Fruit fly (Drosophila melanogaster) whole organism, embryonic: ENCODE measurements around the gene CG12177.
A peak's percentile ranks its signal among the peaks of the same experiment; 100 is the strongest.

Experiments used
- ATbp ChIP-seq: fragments of 200-800 bp; sonication (Bioruptor generic); optimal IDR thresholded peaks from 2 replicates; lab custom pipeline; 2017; ENCODE audit warnings: missing biosample characterization, mild to moderate bottlenecking, missing genetic modification characterization, missing genetic modification reagents
- B-H1 ChIP-seq: fragments of 200-800 bp; sonication (Bioruptor generic); IDR thresholded peaks from 3 replicates; pipeline ENCODE4 v1.3.6; 2022; ENCODE audit warnings: missing biosample characterization, missing genetic modification characterization
- CG10147 ChIP-seq: fragments of 200-800 bp; sonication (Bioruptor generic); optimal IDR thresholded peaks from 2 replicates; lab custom pipeline; 2019; ENCODE audit warnings: missing biosample characterization, mild to moderate bottlenecking, missing genetic modification characterization, moderate library complexity
- CG11696 ChIP-seq: fragments of 200-800 bp; sonication (Bioruptor generic); IDR thresholded peaks from 2 replicates; pipeline ENCODE4 v1.3.6; 2022; ENCODE audit warnings: missing biosample characterization, missing genetic modification characterization
- CG1233 ChIP-seq: fragments of 200-800 bp; sonication (Bioruptor generic); optimal IDR thresholded peaks from 4 replicates; lab custom pipeline; 2018; ENCODE audit warnings: missing biosample characterization, mild to moderate bottlenecking, missing genetic modification characterization
- CG15514 ChIP-seq: fragments of 200-800 bp; sonication (Bioruptor generic); optimal IDR thresholded peaks from 3 replicates; lab custom pipeline; 2017; ENCODE audit warnings: missing biosample characterization, missing genetic modification characterization, mild to moderate bottlenecking, moderate library complexity, missing genetic modification reagents
- CG16813 ChIP-seq: fragments of 200-800 bp; sonication (Bioruptor generic); IDR thresholded peaks from 3 replicates; pipeline ENCODE4 v1.3.6; 2022; ENCODE audit warnings: missing biosample characterization, missing genetic modification characterization; ENCODE audit not compliant: partially characterized antibody
- CG17328 ChIP-seq: fragments of 200-800 bp; sonication (Bioruptor generic); IDR thresholded peaks from 2 replicates; pipeline ENCODE4 v1.3.6; 2022; ENCODE audit warnings: missing biosample characterization, missing genetic modification characterization
- CG17912 ChIP-seq: fragments of 200-800 bp; sonication (Bioruptor generic); optimal IDR thresholded peaks from 2 replicates; lab custom pipeline; 2018; ENCODE audit warnings: missing biosample characterization, mild to moderate bottlenecking, missing genetic modification characterization
- CG18011 ChIP-seq: fragments of 200-800 bp; sonication (Bioruptor generic); optimal IDR thresholded peaks from 2 replicates; lab custom pipeline; 2017; ENCODE audit warnings: missing biosample characterization, missing genetic modification characterization, mild to moderate bottlenecking, moderate library complexity, missing genotype
- CG2678 ChIP-seq: fragments of 200-800 bp; sonication (Bioruptor generic); optimal IDR thresholded peaks from 3 replicates; lab custom pipeline; 2019; ENCODE audit warnings: missing biosample characterization, mild to moderate bottlenecking, missing genetic modification characterization, moderate library complexity
- CG32532 ChIP-seq: fragments of 200-800 bp; sonication (Bioruptor generic); IDR thresholded peaks from 2 replicates; pipeline ENCODE4 v1.3.6; 2022; ENCODE audit warnings: missing biosample characterization, missing genetic modification characterization
- CG3407 ChIP-seq: fragments of 200-800 bp; sonication (Bioruptor generic); optimal IDR thresholded peaks from 2 replicates; lab custom pipeline; 2018; ENCODE audit warnings: missing biosample characterization, mild to moderate bottlenecking, missing genetic modification characterization
- CG4820 ChIP-seq: fragments of 200-800 bp; sonication (Bioruptor generic); optimal IDR thresholded peaks from 3 replicates; lab custom pipeline; 2016; ENCODE audit warnings: missing biosample characterization, missing genetic modification characterization
- CG6791 ChIP-seq: fragments of 200-800 bp; sonication (Bioruptor generic); IDR thresholded peaks from 3 replicates; pipeline ENCODE4 v1.3.6; 2022; ENCODE audit warnings: missing biosample characterization, missing genetic modification characterization; ENCODE audit not compliant: partially characterized antibody
- CG7372 ChIP-seq: fragments of 200-800 bp; sonication (Bioruptor generic); IDR thresholded peaks from 2 replicates; pipeline ENCODE4 v1.3.6; 2022; ENCODE audit warnings: missing biosample characterization, missing genetic modification characterization
- CG8281 ChIP-seq: fragments of 200-800 bp; sonication (Bioruptor generic); optimal IDR thresholded peaks from 2 replicates; lab custom pipeline; 2018; ENCODE audit warnings: missing biosample characterization, mild to moderate bottlenecking, missing genetic modification characterization, moderate library complexity
- Gsc ChIP-seq: fragments of 200-800 bp; sonication (Bioruptor generic); IDR thresholded peaks from 2 replicates; pipeline ENCODE4 v1.3.6; 2022; ENCODE audit warnings: missing biosample characterization, missing genetic modification characterization
- H15 ChIP-seq: fragments of 200-800 bp; sonication (Bioruptor generic); IDR thresholded peaks from 3 replicates; pipeline ENCODE4 v1.3.6; 2022; ENCODE audit warnings: missing biosample characterization, missing genetic modification characterization
- Hmx ChIP-seq: fragments of 200-800 bp; sonication (Bioruptor generic); optimal IDR thresholded peaks from 2 replicates; lab custom pipeline; 2016; ENCODE audit warnings: missing biosample characterization, missing genetic modification characterization
- Lpt ChIP-seq: fragments of >200 bp; optimal IDR thresholded peaks from 2 replicates; lab custom pipeline; 2018; ENCODE audit warnings: missing biosample characterization, missing genetic modification characterization
- Myb ChIP-seq: fragments of 200-800 bp; sonication (Bioruptor generic); optimal IDR thresholded peaks from 2 replicates; lab custom pipeline; 2016; ENCODE audit warnings: missing biosample characterization, missing genetic modification characterization
- Oli ChIP-seq: fragments of 200-800 bp; sonication (Bioruptor generic); optimal IDR thresholded peaks from 2 replicates; lab custom pipeline; 2018; ENCODE audit warnings: missing biosample characterization, mild to moderate bottlenecking, missing genetic modification characterization, moderate library complexity
- Opbp ChIP-seq: fragments of 200-800 bp; sonication (Bioruptor generic); IDR thresholded peaks from 3 replicates; pipeline ENCODE4 v1.3.6; 2022; ENCODE audit warnings: missing biosample characterization, missing genetic modification characterization; ENCODE audit not compliant: partially characterized antibody
- TFAM ChIP-seq: fragments of 200-800 bp; sonication (Bioruptor generic); optimal IDR thresholded peaks from 2 replicates; lab custom pipeline; 2017; ENCODE audit warnings: missing biosample characterization, missing genetic modification characterization, inconsistent platforms
- Taf1 ChIP-seq: fragments of 200-800 bp; sonication (Bioruptor generic); IDR thresholded peaks from 2 replicates; pipeline ENCODE4 v1.3.6; 2022; ENCODE audit warnings: missing biosample characterization, missing genetic modification characterization
- ase ChIP-seq: fragments of 200-800 bp; sonication (Bioruptor generic); IDR thresholded peaks from 3 replicates; pipeline ENCODE4 v1.3.6; 2022; ENCODE audit warnings: missing biosample characterization, missing genetic modification characterization
- bcd ChIP-seq: fragments of 200-800 bp; sonication (Bioruptor generic); optimal IDR thresholded peaks from 2 replicates; lab custom pipeline; 2017; ENCODE audit warnings: missing biosample characterization, mild to moderate bottlenecking, missing genetic modification characterization
- bowl ChIP-seq: fragments of 200-800 bp; sonication (Bioruptor generic); IDR thresholded peaks from 2 replicates; pipeline ENCODE4 v1.3.6; 2022; ENCODE audit warnings: missing biosample characterization, missing genetic modification characterization
- btn ChIP-seq: fragments of 200-800 bp; sonication (Bioruptor generic); optimal IDR thresholded peaks from 2 replicates; lab custom pipeline; 2016; ENCODE audit warnings: missing biosample characterization, missing genetic modification characterization
- cad ChIP-seq: fragments of >200 bp; optimal IDR thresholded peaks from 2 replicates; lab custom pipeline; 2017; ENCODE audit warnings: missing biosample characterization, missing genetic modification characterization
- cas ChIP-seq: fragments of 200-800 bp; sonication (Bioruptor generic); IDR thresholded peaks from 2 replicates; pipeline ENCODE4 v1.3.6; 2022; ENCODE audit warnings: missing biosample characterization, missing genetic modification characterization
- cg ChIP-seq: fragments of 200-800 bp; sonication (Bioruptor generic); optimal IDR thresholded peaks from 3 replicates; lab custom pipeline; 2019; ENCODE audit warnings: missing biosample characterization, mild to moderate bottlenecking, missing genetic modification characterization, moderate library complexity
- dimm ChIP-seq: fragments of 200-800 bp; sonication (Bioruptor generic); IDR thresholded peaks from 2 replicates; pipeline ENCODE4 v1.3.6; 2022; ENCODE audit warnings: missing biosample characterization, missing genetic modification characterization
- fd64A ChIP-seq: fragments of 200-800 bp; sonication (Bioruptor generic); optimal IDR thresholded peaks from 3 replicates; lab custom pipeline; 2018; ENCODE audit warnings: missing biosample characterization, mild to moderate bottlenecking, missing genetic modification characterization
- grau ChIP-seq: fragments of 200-800 bp; optimal IDR thresholded peaks from 3 replicates; lab custom pipeline; 2019; ENCODE audit warnings: missing biosample characterization, mild to moderate bottlenecking, missing genetic modification characterization, moderate library complexity
- grn ChIP-seq: fragments of 200-800 bp; sonication (Bioruptor generic); optimal IDR thresholded peaks from 3 replicates; lab custom pipeline; 2017; ENCODE audit warnings: missing biosample characterization, missing genetic modification characterization
- kay ChIP-seq: fragments of 200-800 bp; sonication (Bioruptor generic); optimal IDR thresholded peaks from 2 replicates; lab custom pipeline; 2016; ENCODE audit warnings: missing biosample characterization, missing genetic modification characterization
- kni ChIP-seq: fragments of 200-800 bp; sonication (Bioruptor generic); optimal IDR thresholded peaks from 3 replicates; lab custom pipeline; 2017; ENCODE audit warnings: mild to moderate bottlenecking, missing biosample characterization, missing genetic modification reagents, missing genetic modification characterization
- oc ChIP-seq: fragments of 200-800 bp; sonication (Bioruptor generic); optimal IDR thresholded peaks from 2 replicates; lab custom pipeline; 2018; ENCODE audit warnings: missing biosample characterization, mild to moderate bottlenecking, missing genetic modification characterization, moderate library complexity
- pfk ChIP-seq: fragments of 200-800 bp; sonication (Bioruptor generic); optimal IDR thresholded peaks from 2 replicates; lab custom pipeline; 2018; ENCODE audit warnings: missing biosample characterization, mild to moderate bottlenecking, missing genetic modification characterization, moderate library complexity
- pita ChIP-seq: fragments of 200-800 bp; sonication (Bioruptor generic); optimal IDR thresholded peaks from 2 replicates; lab custom pipeline; 2017; ENCODE audit warnings: missing biosample characterization, mild to moderate bottlenecking, missing genetic modification characterization
- prd ChIP-seq, 3 experiments: fragments of >200 bp in 2 of 3; fragments of 200-800 bp in 1 of 3; sonication (Bioruptor generic) in 1 of 3; optimal IDR thresholded peaks in 2 of 3; IDR thresholded peaks in 1 of 3; 2 replicates in 2 of 3; 3 replicates in 1 of 3; pipeline versions ENCODE4 v1.3.6 to Lab custom; 2017 to 2022; ENCODE audit warnings: missing biosample characterization in 1 of 3, missing genetic modification characterization in 1 of 3
- pros ChIP-seq: fragments of 200-800 bp; sonication (Bioruptor generic); optimal IDR thresholded peaks from 3 replicates; lab custom pipeline; 2019; ENCODE audit warnings: missing biosample characterization, mild to moderate bottlenecking, missing genetic modification characterization, moderate library complexity
- sc ChIP-seq, 3 experiments: fragments of >200 bp in 2 of 3; fragments of 200-800 bp in 1 of 3; sonication (Bioruptor generic) in 1 of 3; optimal IDR thresholded peaks; 2 replicates in 2 of 3; 3 replicates in 1 of 3; lab custom pipeline; 2017; ENCODE audit warnings: mild to moderate bottlenecking in 1 of 3, missing biosample characterization in 1 of 3, missing genetic modification characterization in 1 of 3, missing genetic modification reagents in 1 of 3
- scrt ChIP-seq: fragments of 200-800 bp; sonication (Bioruptor generic); optimal IDR thresholded peaks from 2 replicates; lab custom pipeline; 2018; ENCODE audit warnings: missing biosample characterization, mild to moderate bottlenecking, missing genetic modification characterization, moderate library complexity
- shn ChIP-seq: fragments of 200-800 bp; sonication (Bioruptor generic); optimal IDR thresholded peaks from 3 replicates; lab custom pipeline; 2016; ENCODE audit warnings: missing biosample characterization, missing genetic modification characterization
- so ChIP-seq: fragments of 200-800 bp; sonication (Bioruptor generic); IDR thresholded peaks from 3 replicates; pipeline ENCODE4 v1.3.6; 2022; ENCODE audit warnings: missing biosample characterization, missing genetic modification characterization
- tgo ChIP-seq: fragments of 200-800 bp; sonication (Bioruptor generic); IDR thresholded peaks from 3 replicates; pipeline ENCODE4 v1.3.6; 2022; ENCODE audit warnings: missing biosample characterization, missing genetic modification characterization
- trem ChIP-seq: fragments of 200-800 bp; optimal IDR thresholded peaks from 3 replicates; lab custom pipeline; 2019; ENCODE audit warnings: missing biosample characterization, mild to moderate bottlenecking, missing genetic modification characterization, moderate library complexity
- trh ChIP-seq: fragments of 200-800 bp; sonication (Bioruptor generic); optimal IDR thresholded peaks from 2 replicates; lab custom pipeline; 2016; ENCODE audit warnings: missing biosample characterization, missing genetic modification characterization

Gene CG12177

DNA sequence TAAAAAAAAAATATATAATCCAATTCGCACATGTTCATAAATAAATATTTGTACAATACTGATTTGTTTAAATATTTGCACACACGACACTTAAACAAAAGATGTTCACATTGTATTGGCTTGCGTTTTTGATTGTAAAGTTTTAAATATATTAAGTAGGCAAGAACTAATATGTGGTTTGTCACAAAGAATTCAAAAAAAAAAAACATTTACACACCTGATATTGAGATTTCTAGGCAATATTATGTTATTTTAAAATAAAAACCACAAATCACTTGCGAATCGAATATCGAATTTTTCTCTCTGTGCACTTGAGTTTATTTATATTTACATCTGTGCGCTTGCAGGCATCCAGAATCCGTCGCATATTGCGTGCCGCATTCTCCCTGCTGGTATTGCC, 735 bp downstream of the CG12177 start (continued):
- TF ChIP-seq Hmx (GFP tag; lab: Kevin White, UChicago) (no peak), Oli (tag; lab: Kevin White, UChicago) (peak; percentile 18), TFAM (no peak), cas (no peak), Opbp (GFP tag; lab: Robert Waterston, UW) (no peak), B-H1 (GFP tag; lab: Robert Waterston, UW) (no peak), trh (GFP tag; lab: Kevin White, UChicago) (no peak), kni (GFP tag; lab: Kevin White, UChicago) (no peak), pfk (GFP tag; lab: Kevin White, UChicago) (no peak), pita (GFP tag; lab: Kevin White, UChicago) (no peak), btn (no peak), CG11696 (GFP tag; lab: Robert Waterston, UW) (no peak), CG10147 (GFP tag; lab: Kevin White, UChicago) (no peak), ATbp (GFP tag; lab: Kevin White, UChicago) (peak; percentile 15), tgo (no peak), oc (tag; lab: Kevin White, UChicago) (no peak), CG16813 (no peak), Gsc (GFP tag; lab: Robert Waterston, UW) (no peak), pros (no peak), dimm (GFP tag; lab: Robert Waterston, UW) (no peak), Lpt (GFP tag; lab: Kevin White, UChicago) (no peak), CG32532 (no peak), H15 (GFP tag; lab: Robert Waterston, UW) (no peak), CG2678 (tag; lab: Kevin White, UChicago) (peak; percentile 52), CG6791 (GFP tag; lab: Robert Waterston, UW) (no peak), cad (no peak), kay (GFP tag; lab: Kevin White, UChicago) (no peak), CG8281 (no peak), Taf1 (GFP tag; lab: Robert Waterston, UW) (no peak), shn (no peak), CG7372 (no peak), bcd (no peak), CG3407 (no peak), CG1233 (GFP tag; lab: Kevin White, UChicago) (no peak), grn (no peak), so (no peak), scrt (GFP tag; lab: Kevin White, UChicago) (no peak), trem (peak; percentile 12), cg (GFP tag; lab: Kevin White, UChicago) (no peak), bowl (no peak), CG18011 (GFP tag; lab: Kevin White, UChicago) (no peak), ase (GFP tag; lab: Robert Waterston, UW) (no peak), prd (optimal IDR thresholded peaks at IDR 0.05; lab: Kevin White, UChicago) (no peak), prd (GFP tag; IDR thresholded peaks at IDR 0.05; lab: Robert Waterston, UW) (peak; percentile 57), CG4820 (no peak), CG17912 (no peak), Myb (GFP tag; lab: Kevin White, UChicago) (no peak), CG15514 (no peak), fd64A (GFP tag; lab: Kevin White, UChicago) (no peak), grau (tag; lab: Kevin White, UChicago) (peak; percentile 28), CG17328 (GFP tag; lab: Robert Waterston, UW) (0 out of 2 replicates have a peak, but pooled peaks have one; percentile 7), sc (optimal IDR thresholded peaks at IDR 0.05; lab: Kevin White, UChicago) (no peak), sc (GFP tag; optimal IDR thresholded peaks at IDR 0.05; lab: Kevin White, UChicago) (no peak)
